Fruit fly (Drosophila melanogaster) whole organism, embryonic: ENCODE measurements around the gene CG12992.

Experiments
- CG10431 ChIP-seq: fragments of 200-800 bp; sonication (Bioruptor generic); optimal IDR thresholded peaks from 3 replicates; lab custom pipeline; 2018; ENCODE audit warnings: missing biosample characterization, mild to moderate bottlenecking, missing genetic modification characterization
- CG10565 ChIP-seq: fragments of 200-800 bp; sonication (Bioruptor generic); optimal IDR thresholded peaks from 3 replicates; lab custom pipeline; 2016; ENCODE audit warnings: missing biosample characterization, mild to moderate bottlenecking, missing genetic modification characterization
- CG12744 ChIP-seq: fragments of 200-800 bp; sonication (Bioruptor generic); optimal IDR thresholded peaks from 2 replicates; lab custom pipeline; 2016; ENCODE audit warnings: missing biosample characterization, missing genetic modification characterization
- CG12769 ChIP-seq: fragments of 200-800 bp; sonication (Bioruptor generic); optimal IDR thresholded peaks from 2 replicates; lab custom pipeline; 2019; ENCODE audit warnings: missing biosample characterization, mild to moderate bottlenecking, missing genetic modification characterization, moderate library complexity
- CG13123 ChIP-seq: fragments of 200-800 bp; sonication (Bioruptor generic); optimal IDR thresholded peaks from 2 replicates; lab custom pipeline; 2016; ENCODE audit warnings: missing biosample characterization, missing genetic modification characterization
- CG13624 ChIP-seq: fragments of 200-800 bp; sonication (Bioruptor generic); optimal IDR thresholded peaks from 2 replicates; lab custom pipeline; 2016; ENCODE audit warnings: missing biosample characterization, missing genetic modification characterization
- CG15696 ChIP-seq: fragments of 200-800 bp; sonication (Bioruptor generic); optimal IDR thresholded peaks from 2 replicates; lab custom pipeline; 2019; ENCODE audit warnings: missing biosample characterization, mild to moderate bottlenecking, missing genetic modification characterization, moderate library complexity
- CG16779 ChIP-seq: fragments of 200-800 bp; sonication (Bioruptor generic); IDR thresholded peaks from 2 replicates; pipeline ENCODE4 v1.3.6; 2022; ENCODE audit warnings: missing biosample characterization, missing genetic modification characterization
- CG17385 ChIP-seq: fragments of 200-800 bp; sonication (Bioruptor generic); optimal IDR thresholded peaks from 3 replicates; lab custom pipeline; 2018; ENCODE audit warnings: missing biosample characterization, mild to moderate bottlenecking, missing genetic modification characterization
- CG2129 ChIP-seq: fragments of 200-800 bp; sonication (Bioruptor generic); IDR thresholded peaks from 2 replicates; pipeline ENCODE4 v1.3.6; 2022; ENCODE audit warnings: missing biosample characterization, missing genetic modification characterization; ENCODE audit not compliant: partially characterized antibody
- CG30020 ChIP-seq: fragments of 200-800 bp; optimal IDR thresholded peaks from 2 replicates; lab custom pipeline; 2019; ENCODE audit warnings: missing biosample characterization, mild to moderate bottlenecking, missing genetic modification characterization, moderate library complexity
- CG34224 ChIP-seq: fragments of 200-800 bp; sonication (Bioruptor generic); IDR thresholded peaks from 3 replicates; pipeline ENCODE4 v1.3.6; 2022; ENCODE audit warnings: missing biosample characterization, missing genetic modification characterization; ENCODE audit not compliant: partially characterized antibody
- CG43689 ChIP-seq: fragments of 200-800 bp; sonication (Bioruptor generic); IDR thresholded peaks from 2 replicates; pipeline ENCODE4 v1.3.6; 2022; ENCODE audit warnings: missing biosample characterization, missing genetic modification characterization
- CG5245 ChIP-seq: fragments of 200-800 bp; sonication (Bioruptor generic); optimal IDR thresholded peaks from 3 replicates; lab custom pipeline; 2016; ENCODE audit warnings: missing biosample characterization, missing genetic modification characterization
- CG7745 ChIP-seq: fragments of 200-800 bp; sonication (Bioruptor generic); optimal IDR thresholded peaks from 2 replicates; lab custom pipeline; 2018; ENCODE audit warnings: missing biosample characterization, mild to moderate bottlenecking, missing genetic modification characterization, moderate library complexity
- CG8924 ChIP-seq: fragments of 200-800 bp; optimal IDR thresholded peaks from 3 replicates; lab custom pipeline; 2019; ENCODE audit warnings: missing biosample characterization, mild to moderate bottlenecking, missing genetic modification characterization, moderate library complexity
- CG9437 ChIP-seq: fragments of 200-800 bp; sonication (Bioruptor generic); optimal IDR thresholded peaks from 2 replicates; lab custom pipeline; 2018; ENCODE audit warnings: missing biosample characterization, mild to moderate bottlenecking, missing genetic modification characterization
- CG9817 ChIP-seq: fragments of 200-800 bp; sonication (Bioruptor generic); optimal IDR thresholded peaks from 2 replicates; lab custom pipeline; 2018; ENCODE audit warnings: missing biosample characterization, mild to moderate bottlenecking, missing genetic modification characterization, moderate library complexity
- E2f1 ChIP-seq: fragments of 200-800 bp; sonication (Bioruptor generic); IDR thresholded peaks from 2 replicates; pipeline ENCODE4 v1.3.6; 2022; ENCODE audit warnings: missing biosample characterization, missing genetic modification characterization
- ERR ChIP-seq: fragments of 200-800 bp; sonication (Bioruptor generic); optimal IDR thresholded peaks from 2 replicates; lab custom pipeline; 2016; ENCODE audit warnings: missing biosample characterization, missing genetic modification characterization
- Gsc ChIP-seq: fragments of 200-800 bp; sonication (Bioruptor generic); IDR thresholded peaks from 2 replicates; pipeline ENCODE4 v1.3.6; 2022; ENCODE audit warnings: missing biosample characterization, missing genetic modification characterization
- H15 ChIP-seq: fragments of 200-800 bp; sonication (Bioruptor generic); IDR thresholded peaks from 3 replicates; pipeline ENCODE4 v1.3.6; 2022; ENCODE audit warnings: missing biosample characterization, missing genetic modification characterization
- HHEX ChIP-seq: fragments of 200-800 bp; sonication (Bioruptor generic); optimal IDR thresholded peaks from 3 replicates; lab custom pipeline; 2017; ENCODE audit warnings: missing biosample characterization, mild to moderate bottlenecking, missing genetic modification characterization, missing genetic modification reagents
- HmgZ ChIP-seq: fragments of 200-800 bp; sonication (Bioruptor generic); optimal IDR thresholded peaks from 2 replicates; lab custom pipeline; 2018; ENCODE audit warnings: missing biosample characterization, mild to moderate bottlenecking, missing genetic modification characterization
- Hr78 ChIP-seq, 2 experiments: fragments of 200-800 bp in 1 of 2; fragments of >200 bp in 1 of 2; sonication (Bioruptor generic) in 1 of 2; optimal IDR thresholded peaks; 2 replicates each; lab custom pipeline; 2017 to 2019; ENCODE audit warnings: missing biosample characterization in 2 of 2, missing genetic modification characterization in 2 of 2, mild to moderate bottlenecking in 1 of 2, moderate library complexity in 1 of 2
- Kr ChIP-seq: fragments of 200-800 bp; sonication (Bioruptor generic); optimal IDR thresholded peaks from 2 replicates; lab custom pipeline; 2017; ENCODE audit warnings: missing biosample characterization, mild to moderate bottlenecking, missing genetic modification characterization
- NC2α ChIP-seq: fragments of 200-800 bp; sonication (Bioruptor generic); optimal IDR thresholded peaks from 2 replicates; lab custom pipeline; 2016; ENCODE audit warnings: missing biosample characterization, missing genetic modification characterization
- Ptx1 ChIP-seq: fragments of 200-800 bp; sonication (Bioruptor generic); IDR thresholded peaks from 2 replicates; pipeline ENCODE4 v1.3.6; 2022; ENCODE audit warnings: missing biosample characterization, missing genetic modification characterization
- Stat92E ChIP-seq, 3 experiments: fragments of >200 bp in 2 of 3; fragments of 200-800 bp in 1 of 3; sonication (Bioruptor generic) in 1 of 3; optimal IDR thresholded peaks; 2 replicates each; lab custom pipeline; 2017 to 2019; ENCODE audit warnings: missing biosample characterization in 3 of 3, missing genetic modification characterization in 3 of 3, mild to moderate bottlenecking in 1 of 3, moderate library complexity in 1 of 3
- Vsx1 ChIP-seq: fragments of 200-800 bp; sonication (Bioruptor generic); optimal IDR thresholded peaks from 2 replicates; lab custom pipeline; 2017; ENCODE audit warnings: missing biosample characterization, mild to moderate bottlenecking, missing genetic modification characterization, missing genetic modification reagents
- ab ChIP-seq: fragments of 200-800 bp; sonication (Bioruptor generic); optimal IDR thresholded peaks from 2 replicates; lab custom pipeline; 2016; ENCODE audit warnings: missing biosample characterization, missing genetic modification characterization
- bigmax ChIP-seq: fragments of 200-800 bp; sonication (Bioruptor generic); optimal IDR thresholded peaks from 2 replicates; lab custom pipeline; 2018; ENCODE audit warnings: missing biosample characterization, mild to moderate bottlenecking, missing genetic modification characterization
- chn ChIP-seq: fragments of 200-800 bp; sonication (Bioruptor generic); optimal IDR thresholded peaks from 2 replicates; lab custom pipeline; 2016; ENCODE audit warnings: missing biosample characterization, missing genetic modification characterization
- corto ChIP-seq: fragments of 200-800 bp; sonication (Bioruptor generic); optimal IDR thresholded peaks from 2 replicates; lab custom pipeline; 2016; ENCODE audit warnings: missing biosample characterization, mild to moderate bottlenecking, missing genetic modification characterization, moderate library complexity
- dmrt99B ChIP-seq: fragments of 200-800 bp; sonication (Bioruptor generic); optimal IDR thresholded peaks from 2 replicates; lab custom pipeline; 2018; ENCODE audit warnings: missing biosample characterization, mild to moderate bottlenecking, missing genetic modification characterization, moderate library complexity
- gcm2 ChIP-seq: fragments of 200-800 bp; sonication (Bioruptor generic); optimal IDR thresholded peaks from 2 replicates; lab custom pipeline; 2016; ENCODE audit warnings: missing biosample characterization, missing genetic modification characterization
- grn ChIP-seq: fragments of 200-800 bp; sonication (Bioruptor generic); optimal IDR thresholded peaks from 3 replicates; lab custom pipeline; 2017; ENCODE audit warnings: missing biosample characterization, missing genetic modification characterization
- h ChIP-seq: fragments of >200 bp; optimal IDR thresholded peaks from 2 replicates; lab custom pipeline; 2017
- her ChIP-seq: fragments of 200-800 bp; sonication (Bioruptor generic); optimal IDR thresholded peaks from 2 replicates; lab custom pipeline; 2016; ENCODE audit warnings: missing biosample characterization, missing genetic modification characterization
- insv ChIP-seq, 2 experiments: fragments of 200-800 bp; sonication (Bioruptor generic); optimal IDR thresholded peaks; 3 replicates each; lab custom pipeline; 2016 to 2018; ENCODE audit warnings: missing biosample characterization in 2 of 2, missing genetic modification characterization in 2 of 2
- ken ChIP-seq: fragments of 200-800 bp; sonication (Bioruptor generic); IDR thresholded peaks from 3 replicates; pipeline ENCODE4 v1.3.6; 2022; ENCODE audit warnings: missing biosample characterization, missing genetic modification characterization
- kni ChIP-seq: fragments of 200-800 bp; sonication (Bioruptor generic); optimal IDR thresholded peaks from 3 replicates; lab custom pipeline; 2017; ENCODE audit warnings: mild to moderate bottlenecking, missing biosample characterization, missing genetic modification reagents, missing genetic modification characterization
- lbe ChIP-seq: fragments of 200-800 bp; sonication (Bioruptor generic); optimal IDR thresholded peaks from 2 replicates; lab custom pipeline; 2016; ENCODE audit warnings: missing biosample characterization, mild to moderate bottlenecking, missing genetic modification characterization
- mirr ChIP-seq: fragments of 200-800 bp; sonication (Bioruptor generic); optimal IDR thresholded peaks from 3 replicates; lab custom pipeline; 2018; ENCODE audit warnings: missing biosample characterization, mild to moderate bottlenecking, missing genetic modification characterization
- pan ChIP-seq, 4 experiments: fragments of >200 bp in 3 of 4; fragments of 200-800 bp in 1 of 4; sonication (Bioruptor generic) in 1 of 4; optimal IDR thresholded peaks in 3 of 4; IDR thresholded peaks in 1 of 4; 2 replicates each; pipeline versions ENCODE4 v1.3.6 to Lab custom; 2017 to 2022; ENCODE audit warnings: missing biosample characterization in 2 of 4, missing genetic modification characterization in 2 of 4, mixed read lengths in 1 of 4
- pho ChIP-seq: fragments of 200-800 bp; sonication (Bioruptor generic); optimal IDR thresholded peaks from 2 replicates; lab custom pipeline; 2016; ENCODE audit warnings: missing biosample characterization, missing genetic modification characterization
- sc ChIP-seq, 3 experiments: fragments of >200 bp in 2 of 3; fragments of 200-800 bp in 1 of 3; sonication (Bioruptor generic) in 1 of 3; optimal IDR thresholded peaks; 2 replicates in 2 of 3; 3 replicates in 1 of 3; lab custom pipeline; 2017; ENCODE audit warnings: mild to moderate bottlenecking in 1 of 3, missing biosample characterization in 1 of 3, missing genetic modification characterization in 1 of 3, missing genetic modification reagents in 1 of 3
- so ChIP-seq: fragments of 200-800 bp; sonication (Bioruptor generic); IDR thresholded peaks from 3 replicates; pipeline ENCODE4 v1.3.6; 2022; ENCODE audit warnings: missing biosample characterization, missing genetic modification characterization
- sr ChIP-seq: fragments of 200-800 bp; sonication (Bioruptor generic); IDR thresholded peaks from 3 replicates; pipeline ENCODE4 v1.3.6; 2022; ENCODE audit warnings: missing biosample characterization, missing genetic modification characterization
- twi ChIP-seq: fragments of 200-800 bp; optimal IDR thresholded peaks from 2 replicates; lab custom pipeline; 2019; ENCODE audit warnings: missing biosample characterization, mild to moderate bottlenecking, missing genetic modification characterization, moderate library complexity

CG12992 gene

dm6 chrX:17582650-17583049 lies 6.0 kb upstream of the CG12992 start (continued):
- no peak for TF ChIP-seq CG9817
- TF ChIP-seq bigmax, result no peak
- TF ChIP-seq Ptx1 (GFP tag; lab: Robert Waterston, UW), result no peak
- TF ChIP-seq Kr (GFP tag; lab: Kevin White, UChicago), result no peak
- no peak for TF ChIP-seq ken
- peak; percentile 40; the same call in 1 of the 3 replicates for TF ChIP-seq so
- no peak for TF ChIP-seq CG9437 (GFP tag; lab: Kevin White, UChicago)
- TF ChIP-seq HmgZ (tag; lab: Kevin White, UChicago), result no peak
- TF ChIP-seq CG15696, result no peak
- TF ChIP-seq CG16779, result no peak
- no peak for TF ChIP-seq kni
- TF ChIP-seq sr (GFP tag; lab: Robert Waterston, UW), result peak; percentile 22; the same call in 1 of the 3 replicates
- no peak for TF ChIP-seq twi (tag; lab: Kevin White, UChicago)
- TF ChIP-seq CG34224, result no peak
- 0 out of 2 replicates have a peak, but pooled peaks have one; percentile 40 for TF ChIP-seq CG43689
- TF ChIP-seq CG8924, result no peak
- no peak for TF ChIP-seq CG13624
- no peak for TF ChIP-seq CG30020 (tag; lab: Kevin White, UChicago)
- no peak for TF ChIP-seq CG7745 (tag; lab: Kevin White, UChicago)
- no peak for TF ChIP-seq CG12769 (tag; lab: Kevin White, UChicago)
- TF ChIP-seq sc (optimal IDR thresholded peaks at IDR 0.05; lab: Kevin White, UChicago), result no peak
- TF ChIP-seq sc (GFP tag; optimal IDR thresholded peaks at IDR 0.05; lab: Kevin White, UChicago), result peak; percentile 2
- no peak for TF ChIP-seq corto (GFP tag; lab: Kevin White, UChicago)
- TF ChIP-seq CG10431 (GFP tag; lab: Kevin White, UChicago), result no peak
- no peak for TF ChIP-seq mirr (GFP tag; lab: Kevin White, UChicago)
- TF ChIP-seq her (GFP tag; lab: Kevin White, UChicago), result peak; percentile 33
- no peak for TF ChIP-seq Stat92E (GFP tag; optimal IDR thresholded peaks at IDR 0.05; lab: Kevin White, UChicago)
- peak; percentile 26 for TF ChIP-seq pho (GFP tag; lab: Kevin White, UChicago)
- no peak for TF ChIP-seq lbe (GFP tag; lab: Kevin White, UChicago)
- no peak for TF ChIP-seq Gsc (GFP tag; lab: Robert Waterston, UW)
- no peak for TF ChIP-seq NC2α (GFP tag; lab: Kevin White, UChicago)
- TF ChIP-seq h (lab: Kevin White, UChicago), result no peak
- TF ChIP-seq ERR (GFP tag; lab: Kevin White, UChicago), result no peak
- no peak for TF ChIP-seq H15
- peak; percentile 32 for TF ChIP-seq CG17385
- TF ChIP-seq insv (GFP tag; optimal IDR thresholded peaks at IDR 0.05; lab: Kevin White, UChicago), result no peak
- TF ChIP-seq ab (GFP tag; lab: Kevin White, UChicago), result no peak
- TF ChIP-seq E2f1 (GFP tag; lab: Robert Waterston, UW), result no peak
- no peak for TF ChIP-seq CG2129 (GFP tag; lab: Robert Waterston, UW)
- TF ChIP-seq pan (optimal IDR thresholded peaks at IDR 0.05; lab: Kevin White, UChicago), result no peak
- TF ChIP-seq pan (GFP tag; optimal IDR thresholded peaks at IDR 0.05 in 1 of 2, IDR thresholded peaks at IDR 0.05 in 1 of 2), result no peak
- TF ChIP-seq CG13123 (GFP tag; lab: Kevin White, UChicago), result peak; percentile 40
- TF ChIP-seq gcm2 (GFP tag; lab: Kevin White, UChicago), result no peak
- TF ChIP-seq Hr78 (GFP tag; optimal IDR thresholded peaks at IDR 0.05; lab: Kevin White, UChicago), result no peak
- no peak for TF ChIP-seq CG5245 (GFP tag; lab: Kevin White, UChicago)
- TF ChIP-seq CG12744 (GFP tag; lab: Kevin White, UChicago), result no peak
- peak; percentile 57 for TF ChIP-seq HHEX
- no peak for TF ChIP-seq Vsx1 (GFP tag; lab: Kevin White, UChicago)
- no peak for TF ChIP-seq chn
- TF ChIP-seq dmrt99B, result peak; percentile 35
- no peak for TF ChIP-seq grn (GFP tag; lab: Kevin White, UChicago)
- TF ChIP-seq CG10565 (GFP tag; lab: Kevin White, UChicago), result no peak
